Worm (Caenorhabditis elegans): ENCODE measurements around the gene F15E6.5.

ce11 chrIV:4336139-4336851, 46.9 kb downstream of the F15E6.5 start, which contains the start of the genes W03B1.3 and oac-51:
- no peak for TF ChIP-seq sea-1 (GFP tag; conservative IDR thresholded peaks at IDR 0.05)
- TF ChIP-seq B0310.2 (tag; optimal IDR thresholded peaks at IDR 0.05): no peak
- TF ChIP-seq ama-1 (optimal IDR thresholded peaks at IDR 0.05): no peak
- no peak for TF ChIP-seq flt-1 (GFP tag; IDR thresholded peaks at IDR 0.05)
- no peak for TF ChIP-seq tbx-11 (GFP tag; IDR thresholded peaks at IDR 0.05)
- no peak for TF ChIP-seq tbx-37 (GFP tag; conservative IDR thresholded peaks at IDR 0.05)
- TF ChIP-seq ceh-13 (GFP tag; optimal IDR thresholded peaks at IDR 0.05): no peak
- TF ChIP-seq F13C5.2 (tag; optimal IDR thresholded peaks at IDR 0.05): no peak
- no peak for TF ChIP-seq hmbx-1 (tag; optimal IDR thresholded peaks at IDR 0.05)
- no peak for TF ChIP-seq ceh-36 (tag; optimal IDR thresholded peaks at IDR 0.05)
- TF ChIP-seq ets-7 (tag; optimal IDR thresholded peaks at IDR 0.05): no peak
- no peak for TF ChIP-seq tra-4 (tag; optimal IDR thresholded peaks at IDR 0.05)
- no peak for TF ChIP-seq hnd-1 (tag; optimal IDR thresholded peaks at IDR 0.05)
- TF ChIP-seq pes-1 (GFP tag; IDR thresholded peaks at IDR 0.05): no peak
